Worm (Caenorhabditis elegans): ENCODE results near the gene Y116A8B.1.

The Y116A8B.1 gene

ce11 chrIV:17189193-17189592 lies 27.0 kb upstream of the Y116A8B.1 start:
- no peak for TF ChIP-seq T22C8.4 (GFP tag; IDR thresholded peaks at IDR 0.05)
- no peak for TF ChIP-seq flt-1 (GFP tag; IDR thresholded peaks at IDR 0.05)
- no peak for TF ChIP-seq med-1 (GFP tag; optimal IDR thresholded peaks at IDR 0.05; ENCODE audit: insufficient read depth)
- TF ChIP-seq ztf-29 (GFP tag; IDR thresholded peaks at IDR 0.05): no peak
- no peak for TF ChIP-seq cog-1 (tag; optimal IDR thresholded peaks at IDR 0.05)
- TF ChIP-seq klf-2 (GFP tag; conservative IDR thresholded peaks at IDR 0.05): no peak
- TF ChIP-seq tab-1 (GFP tag; IDR thresholded peaks at IDR 0.05): no peak
- TF ChIP-seq ref-1 (GFP tag; conservative IDR thresholded peaks at IDR 0.05): no peak
- no peak for TF ChIP-seq ztf-23 (GFP tag; IDR thresholded peaks at IDR 0.05)

DNA sequence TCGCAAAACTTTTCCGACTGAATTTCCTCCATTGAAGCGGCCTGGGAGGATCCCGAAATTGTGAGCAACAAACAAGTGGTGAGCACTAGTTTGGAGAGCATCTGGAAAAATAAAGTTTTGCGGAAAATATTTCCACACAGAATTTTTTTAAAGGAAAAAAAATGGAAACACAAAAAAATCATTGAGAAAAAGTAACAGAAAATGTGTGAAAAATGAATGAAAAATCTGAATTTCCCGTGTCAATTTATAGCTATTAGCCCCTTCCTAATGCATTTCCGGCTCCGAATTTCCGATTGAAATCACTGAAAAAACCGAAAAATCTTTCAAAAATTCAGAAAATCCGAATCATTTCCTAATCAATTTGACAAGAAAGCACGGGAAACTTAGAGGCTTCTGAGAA lies 24.4 kb upstream of the Y116A8B.1 start, which contains the start of gene flp-17:
flp-17 (minus strand) TSS at position 101 of the 400 bp plus-strand sequence.
- TF ChIP-seq med-1 (GFP tag; optimal IDR thresholded peaks at IDR 0.05; ENCODE audit: insufficient read depth): no peak

ce11 chrIV:17193491-17193890 lies 22.7 kb upstream of the Y116A8B.1 start:
- TF ChIP-seq med-1 (GFP tag; optimal IDR thresholded peaks at IDR 0.05; ENCODE audit: insufficient read depth): no peak
- TF ChIP-seq flt-1 (GFP tag; IDR thresholded peaks at IDR 0.05): no peak
- TF ChIP-seq ztf-23 (GFP tag; IDR thresholded peaks at IDR 0.05): no peak
- no peak for TF ChIP-seq T22C8.4 (GFP tag; IDR thresholded peaks at IDR 0.05)
- TF ChIP-seq tab-1 (GFP tag; IDR thresholded peaks at IDR 0.05): no peak
- no peak for TF ChIP-seq klf-2 (GFP tag; conservative IDR thresholded peaks at IDR 0.05)
- no peak for TF ChIP-seq cog-1 (tag; optimal IDR thresholded peaks at IDR 0.05)
- no peak for TF ChIP-seq ztf-29 (GFP tag; IDR thresholded peaks at IDR 0.05)
- no peak for TF ChIP-seq ref-1 (GFP tag; conservative IDR thresholded peaks at IDR 0.05)

DNA sequence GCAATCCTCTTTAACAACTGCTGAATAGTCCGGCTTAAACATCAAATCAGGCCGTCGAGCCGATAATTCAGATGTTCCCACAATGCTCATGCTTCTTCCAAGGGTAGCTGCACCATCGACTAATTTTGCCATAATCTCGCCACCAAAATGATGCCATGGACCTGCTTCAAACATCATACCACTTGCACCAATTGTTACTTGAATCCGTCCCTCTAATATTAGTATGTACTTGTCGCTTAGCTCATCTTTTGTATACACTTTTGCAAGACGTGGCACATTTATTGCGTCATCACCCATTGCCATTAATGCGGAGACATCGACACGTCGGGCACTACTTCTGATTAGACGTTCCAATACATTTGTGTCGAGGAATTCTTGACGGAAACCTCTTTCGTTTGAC lies 16.4 kb upstream of the Y116A8B.1 start:
- TF ChIP-seq med-1 (GFP tag; optimal IDR thresholded peaks at IDR 0.05; ENCODE audit: insufficient read depth) (no peak), klf-2 (GFP tag; conservative IDR thresholded peaks at IDR 0.05) (no peak), ref-1 (GFP tag; conservative IDR thresholded peaks at IDR 0.05) (no peak), cog-1 (tag; optimal IDR thresholded peaks at IDR 0.05) (no peak), T22C8.4 (GFP tag; IDR thresholded peaks at IDR 0.05) (no peak), ztf-23 (GFP tag; IDR thresholded peaks at IDR 0.05) (no peak), tab-1 (GFP tag; IDR thresholded peaks at IDR 0.05) (no peak), flt-1 (GFP tag; IDR thresholded peaks at IDR 0.05) (no peak), ztf-29 (GFP tag; IDR thresholded peaks at IDR 0.05) (no peak)

- TF ChIP-seq med-1 (GFP tag; optimal IDR thresholded peaks at IDR 0.05; ENCODE audit: insufficient read depth): no peak
These were observed 9.4 kb upstream of the Y116A8B.1 start, which contains the start of gene cnnm-1 for ce11 chrIV:17206745-17207144. Gene cnnm-1 (minus strand): TSS chrIV:17206845.

- no peak for TF ChIP-seq med-1 (GFP tag; optimal IDR thresholded peaks at IDR 0.05; ENCODE audit: insufficient read depth)
- TF ChIP-seq ztf-23 (GFP tag; IDR thresholded peaks at IDR 0.05): no peak
- TF ChIP-seq klf-2 (GFP tag; conservative IDR thresholded peaks at IDR 0.05): no peak
- TF ChIP-seq cog-1 (tag; optimal IDR thresholded peaks at IDR 0.05): no peak
- TF ChIP-seq ztf-29 (GFP tag; IDR thresholded peaks at IDR 0.05): no peak
- TF ChIP-seq flt-1 (GFP tag; IDR thresholded peaks at IDR 0.05): no peak
- TF ChIP-seq tab-1 (GFP tag; IDR thresholded peaks at IDR 0.05): no peak
- TF ChIP-seq ref-1 (GFP tag; conservative IDR thresholded peaks at IDR 0.05): no peak
- no peak for TF ChIP-seq T22C8.4 (GFP tag; IDR thresholded peaks at IDR 0.05)
These were observed 8.3 kb upstream of the Y116A8B.1 start for ce11 chrIV:17207864-17208263.

DNA sequence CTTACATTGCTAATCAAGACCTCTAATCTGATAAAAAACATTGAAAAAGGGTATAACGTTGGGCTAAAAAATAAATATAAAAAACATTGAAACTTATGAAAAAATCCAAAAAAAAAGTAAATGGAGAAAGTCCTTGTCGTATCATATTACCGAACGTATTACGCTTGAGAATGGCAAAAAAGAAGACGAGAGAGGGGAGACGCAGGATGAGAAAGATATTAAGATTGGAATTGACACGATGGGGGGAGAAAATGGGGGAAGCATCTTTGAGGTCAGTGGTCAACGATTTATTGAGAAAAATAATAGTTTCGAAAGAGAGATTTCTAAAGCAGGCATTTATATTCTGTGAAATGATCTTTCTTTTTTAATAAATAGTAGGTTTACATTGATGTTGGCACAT lies 6.8 kb upstream of the Y116A8B.1 start:
- TF ChIP-seq cog-1 (tag; optimal IDR thresholded peaks at IDR 0.05): no peak
- TF ChIP-seq ztf-29 (GFP tag; IDR thresholded peaks at IDR 0.05): no peak
- no peak for TF ChIP-seq tab-1 (GFP tag; IDR thresholded peaks at IDR 0.05)
- no peak for TF ChIP-seq klf-2 (GFP tag; conservative IDR thresholded peaks at IDR 0.05)
- TF ChIP-seq T22C8.4 (GFP tag; IDR thresholded peaks at IDR 0.05): no peak
- no peak for TF ChIP-seq med-1 (GFP tag; optimal IDR thresholded peaks at IDR 0.05; ENCODE audit: insufficient read depth)
- TF ChIP-seq flt-1 (GFP tag; IDR thresholded peaks at IDR 0.05): no peak
- TF ChIP-seq ref-1 (GFP tag; conservative IDR thresholded peaks at IDR 0.05): no peak
- no peak for TF ChIP-seq ztf-23 (GFP tag; IDR thresholded peaks at IDR 0.05)

- no peak for TF ChIP-seq ref-1 (GFP tag; conservative IDR thresholded peaks at IDR 0.05)
These were observed 5.4 kb upstream of the Y116A8B.1 start for ce11 chrIV:17210754-17211153.

DNA sequence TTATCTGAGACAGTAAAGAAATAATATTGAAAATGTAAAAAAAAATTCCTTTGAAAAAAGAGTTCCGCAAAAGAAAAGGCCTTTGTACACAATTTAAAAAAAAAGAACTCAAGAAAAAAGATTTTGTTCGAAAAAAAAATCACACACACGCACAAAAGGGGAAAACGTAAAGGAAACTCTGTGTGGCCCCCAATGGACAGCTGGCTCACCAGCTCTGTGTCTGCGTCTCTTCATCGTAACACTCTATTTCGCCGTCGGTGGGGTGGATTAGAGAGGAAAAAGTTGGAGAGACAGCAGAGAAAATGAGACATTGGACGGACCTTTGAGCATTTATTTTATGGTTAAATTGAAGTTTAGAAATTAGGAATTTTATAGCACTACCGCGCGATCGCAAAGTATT lies 1.1 kb upstream of the Y116A8B.1 start:
- TF ChIP-seq ref-1 (GFP tag; conservative IDR thresholded peaks at IDR 0.05) (no peak), flt-1 (GFP tag; IDR thresholded peaks at IDR 0.05) (no peak), ztf-29 (GFP tag; IDR thresholded peaks at IDR 0.05) (no peak), cog-1 (tag; optimal IDR thresholded peaks at IDR 0.05) (no peak), klf-2 (GFP tag; conservative IDR thresholded peaks at IDR 0.05) (no peak), tab-1 (GFP tag; IDR thresholded peaks at IDR 0.05) (no peak), T22C8.4 (GFP tag; IDR thresholded peaks at IDR 0.05) (no peak), ztf-23 (GFP tag; IDR thresholded peaks at IDR 0.05) (no peak), med-1 (GFP tag; optimal IDR thresholded peaks at IDR 0.05; ENCODE audit: insufficient read depth) (no peak)

DNA sequence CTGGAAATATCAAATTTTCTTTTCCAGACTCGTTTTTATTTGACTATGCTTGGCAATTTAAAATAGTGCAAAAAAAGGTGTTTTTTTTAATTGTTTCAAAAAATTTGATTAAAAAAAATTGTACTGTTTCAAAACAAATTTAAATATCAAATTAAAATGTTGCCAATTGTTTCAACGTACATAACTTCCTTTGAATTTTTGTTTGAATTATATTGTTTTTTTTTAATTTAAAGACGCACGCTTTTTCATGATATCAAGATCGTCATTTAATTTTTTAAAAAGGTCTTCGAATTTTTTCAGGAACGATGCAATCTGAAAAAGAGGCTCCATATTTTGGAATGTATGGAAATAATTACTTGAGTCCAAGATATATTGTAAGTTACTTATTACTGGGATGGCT lies 7.3 kb downstream of the Y116A8B.1 start, which contains the start of gene Y116A8B.4:
Y116A8B.4 (plus strand) TSS at position 301 of the 400 bp plus-strand sequence.
- TF ChIP-seq ztf-23 (GFP tag; IDR thresholded peaks at IDR 0.05) (no peak), ref-1 (GFP tag; conservative IDR thresholded peaks at IDR 0.05) (no peak), cog-1 (tag; optimal IDR thresholded peaks at IDR 0.05) (no peak), T22C8.4 (GFP tag; IDR thresholded peaks at IDR 0.05) (no peak), tab-1 (GFP tag; IDR thresholded peaks at IDR 0.05) (no peak), flt-1 (GFP tag; IDR thresholded peaks at IDR 0.05) (no peak), ztf-29 (GFP tag; IDR thresholded peaks at IDR 0.05) (no peak), klf-2 (GFP tag; conservative IDR thresholded peaks at IDR 0.05) (no peak), med-1 (GFP tag; optimal IDR thresholded peaks at IDR 0.05; ENCODE audit: insufficient read depth) (no peak)

DNA sequence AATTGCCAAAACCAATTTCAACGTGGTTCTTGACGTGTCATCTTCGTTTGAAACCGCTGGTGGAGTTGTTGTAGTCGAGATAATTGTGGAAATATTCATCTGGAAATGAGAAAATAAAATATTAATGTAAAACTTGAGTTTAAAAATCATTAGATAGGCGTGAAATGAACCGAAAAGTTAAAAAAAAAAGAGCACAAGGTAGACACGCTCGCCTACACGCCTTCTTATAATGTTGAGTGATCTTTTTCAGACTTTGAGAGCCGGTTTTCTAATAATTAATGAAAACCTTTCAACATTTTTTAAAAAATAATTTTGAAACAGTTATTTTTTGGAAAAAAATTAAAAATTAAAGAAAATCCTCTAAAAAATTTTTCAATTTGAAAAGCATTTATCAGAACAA lies 14.8 kb downstream of the Y116A8B.1 start, which contains the start of gene npr-32:
npr-32 (minus strand) TSS at position 101 of the 400 bp plus-strand sequence.
- TF ChIP-seq klf-2 (GFP tag; conservative IDR thresholded peaks at IDR 0.05): no peak
- TF ChIP-seq ref-1 (GFP tag; conservative IDR thresholded peaks at IDR 0.05): no peak
- no peak for TF ChIP-seq tab-1 (GFP tag; IDR thresholded peaks at IDR 0.05)
- no peak for TF ChIP-seq ztf-29 (GFP tag; IDR thresholded peaks at IDR 0.05)
